Fruit fly (Drosophila melanogaster): ENCODE data around the gene Usp47.

Usp47 gene

dm6 chr3L:5809642-5810279 lies 57.0 kb downstream of the Usp47 start (continued):
- TF ChIP-seq CG7987 (GFP tag; optimal IDR thresholded peaks at IDR 0.05): peak; percentile 9
- TF ChIP-seq CG18599 (GFP tag; optimal IDR thresholded peaks at IDR 0.05): peak; percentile 24
- TF ChIP-seq Ets65A (GFP tag): peak; percentile 51
- peak; percentile 66 for TF ChIP-seq CG10543 (GFP tag; optimal IDR thresholded peaks at IDR 0.05)
- TF ChIP-seq Hand (GFP tag; optimal IDR thresholded peaks at IDR 0.05): no peak
- 0 out of 2 replicates have a peak, but pooled peaks have one; percentile 16 for TF ChIP-seq chm (GFP tag; IDR thresholded peaks at IDR 0.05)
- TF ChIP-seq da (GFP tag; optimal IDR thresholded peaks at IDR 0.05): peak; percentile 33
- TF ChIP-seq CG11085 (GFP tag; IDR thresholded peaks at IDR 0.05): no peak
- TF ChIP-seq CG1832 (GFP tag; optimal IDR thresholded peaks at IDR 0.05): peak; percentile 69
- TF ChIP-seq D19A (tag; optimal IDR thresholded peaks at IDR 0.05): no peak
- no peak for TF ChIP-seq Hr78 (GFP tag; optimal IDR thresholded peaks at IDR 0.05)
- TF ChIP-seq tna (GFP tag; IDR thresholded peaks at IDR 0.05; ENCODE audit: partially characterized antibody): 0 out of 2 replicates have a peak, but pooled peaks have one; percentile 45
- no peak for TF ChIP-seq bsh (GFP tag; optimal IDR thresholded peaks at IDR 0.05)
- TF ChIP-seq ranshi (GFP tag; IDR thresholded peaks at IDR 0.05): 0 out of 2 replicates have a peak, but pooled peaks have one; percentile 5
- peak; percentile 97 for TF ChIP-seq GATAe (GFP tag; conservative IDR thresholded peaks at IDR 0.05)
- peak in 1 of 2 experiments; percentile 63 for TF ChIP-seq Pdp1 (GFP tag; optimal IDR thresholded peaks at IDR 0.05)
- TF ChIP-seq Elba2 (GFP tag; optimal IDR thresholded peaks at IDR 0.05): no peak
- peak; percentile 45 for TF ChIP-seq Adf1 (GFP tag; IDR thresholded peaks at IDR 0.05)
- peak; percentile 74 for TF ChIP-seq lab (GFP tag; optimal IDR thresholded peaks at IDR 0.05)

dm6 chr3L:5810633-5811341 lies 58.0 kb downstream of the Usp47 start, which contains the start of the genes S6k and kri:
Gene S6k (minus strand): TSS chr3L:5810931.
Gene kri (plus strand): TSS chr3L:5810973.
- no peak for TF ChIP-seq so (GFP tag; IDR thresholded peaks at IDR 0.05)
- no peak for TF ChIP-seq CG5180 (GFP tag; optimal IDR thresholded peaks at IDR 0.05)
- TF ChIP-seq Camta (GFP tag; optimal IDR thresholded peaks at IDR 0.05): peak; percentile 12
- TF ChIP-seq CG10565 (GFP tag; optimal IDR thresholded peaks at IDR 0.05): no peak
- TF ChIP-seq vnd (GFP tag; IDR thresholded peaks at IDR 0.05; ENCODE audit: partially characterized antibody): 0 out of 3 replicates have a peak, but pooled peaks have one; percentile 37
- TF ChIP-seq CG16779 (GFP tag; IDR thresholded peaks at IDR 0.05): no peak
- TF ChIP-seq CG9437 (GFP tag; optimal IDR thresholded peaks at IDR 0.05): no peak
- no peak for TF ChIP-seq CG1024 (GFP tag; IDR thresholded peaks at IDR 0.05)
- TF ChIP-seq CG6791 (GFP tag; IDR thresholded peaks at IDR 0.05; ENCODE audit: partially characterized antibody): peak; percentile 49; the same call in 1 of the 3 replicates
- TF ChIP-seq nerfin-1 (tag; optimal IDR thresholded peaks at IDR 0.05): peak; percentile 10
- TF ChIP-seq CG1233 (GFP tag; optimal IDR thresholded peaks at IDR 0.05): peak; percentile 15
- TF ChIP-seq MTF-1 (GFP tag; optimal IDR thresholded peaks at IDR 0.05; ENCODE audit: borderline replicate concordance): peak; percentile 66
- peak; percentile 26; the same call in 1 of the 3 replicates for TF ChIP-seq knrl (GFP tag; IDR thresholded peaks at IDR 0.05; ENCODE audit: partially characterized antibody)
- no peak for TF ChIP-seq slp2 (GFP tag; optimal IDR thresholded peaks at IDR 0.05)
- TF ChIP-seq gro (GFP tag; optimal IDR thresholded peaks at IDR 0.05): peak; percentile 30
- TF ChIP-seq bbx (GFP tag; IDR thresholded peaks at IDR 0.05; ENCODE audit: partially characterized antibody): no peak
- TF ChIP-seq NC2α (GFP tag; optimal IDR thresholded peaks at IDR 0.05): peak; percentile 7
- TF ChIP-seq z (GFP tag; IDR thresholded peaks at IDR 0.05): 0 out of 3 replicates have a peak, but pooled peaks have one; percentile 37
- TF ChIP-seq CG30403 (GFP tag; optimal IDR thresholded peaks at IDR 0.05): no peak
- no peak for TF ChIP-seq sisA (GFP tag; IDR thresholded peaks at IDR 0.05)
- peak; percentile 28 for TF ChIP-seq CG17385 (GFP tag; optimal IDR thresholded peaks at IDR 0.05)
- no peak for TF ChIP-seq peb (GFP tag; IDR thresholded peaks at IDR 0.05)
- TF ChIP-seq CG9932 (GFP tag; IDR thresholded peaks at IDR 0.05): no peak
- TF ChIP-seq CG13894 (tag; optimal IDR thresholded peaks at IDR 0.05): peak; percentile 42
- peak; percentile 12 for TF ChIP-seq gcm (GFP tag; optimal IDR thresholded peaks at IDR 0.05)
- peak; percentile 68 for TF ChIP-seq CG12769 (tag; optimal IDR thresholded peaks at IDR 0.05)
- TF ChIP-seq Hand (GFP tag; optimal IDR thresholded peaks at IDR 0.05): no peak
- peak; percentile 36 for TF ChIP-seq grn (GFP tag; optimal IDR thresholded peaks at IDR 0.05)

All from whole organism, embryonic.